Worm (Caenorhabditis elegans) whole organism, L2 larva: ENCODE measurements around the gene F13A7.14.

Experiments
- C34F6.9 ChIP-seq: fragments of 150-350 bp; optimal IDR thresholded peaks from 2 replicates; lab custom pipeline; 2014; ENCODE audit warnings: missing biosample characterization, missing genetic modification characterization
- F13H6.1 ChIP-seq: sonication (generic microtip); optimal IDR thresholded peaks from 2 replicates; lab custom pipeline; 2016; ENCODE audit warnings: missing genetic modification characterization, missing compliant biosample characterization
- R02D3.7 ChIP-seq: fragments of 150-350 bp; optimal IDR thresholded peaks from 2 replicates; lab custom pipeline; 2014; ENCODE audit warnings: missing biosample characterization, missing genetic modification characterization
- Y55F3AM.14 ChIP-seq: fragments of 200-800 bp; sonication (Bioruptor generic); optimal IDR thresholded peaks from 2 replicates; lab custom pipeline; 2018; ENCODE audit warnings: mild to moderate bottlenecking, missing genetic modification characterization, missing compliant biosample characterization
- ZK546.5 ChIP-seq: sonication (generic microtip); optimal IDR thresholded peaks from 2 replicates; lab custom pipeline; 2017; ENCODE audit warnings: missing biosample characterization, missing genetic modification characterization
- alr-1 ChIP-seq: fragments of 150-350 bp; optimal IDR thresholded peaks from 2 replicates; lab custom pipeline; 2014; ENCODE audit warnings: missing biosample characterization, missing genetic modification characterization
- aly-2 ChIP-seq: fragments of 150-350 bp; optimal IDR thresholded peaks from 2 replicates; lab custom pipeline; 2014; ENCODE audit warnings: missing biosample characterization, missing genetic modification characterization
- ama-1 ChIP-seq: fragments of 150-350 bp; optimal IDR thresholded peaks from 2 replicates; lab custom pipeline; 2018; ENCODE audit warnings: inconsistent platforms
- blmp-1 ChIP-seq: sonication (generic microtip); optimal IDR thresholded peaks from 2 replicates; lab custom pipeline; 2017; ENCODE audit warnings: missing genetic modification characterization, mild to moderate bottlenecking, missing compliant biosample characterization, antibody characterized with exemption, moderate library complexity; ENCODE audit not compliant: insufficient read depth
- ceh-16 ChIP-seq: fragments of 150-350 bp; optimal IDR thresholded peaks from 2 replicates; lab custom pipeline; 2014; ENCODE audit warnings: missing biosample characterization, missing genetic modification characterization
- ceh-82 ChIP-seq: fragments of 150-350 bp; optimal IDR thresholded peaks from 2 replicates; lab custom pipeline; 2014; ENCODE audit warnings: missing biosample characterization, missing genetic modification characterization
- crh-2 ChIP-seq: sonication (generic microtip); optimal IDR thresholded peaks from 2 replicates; lab custom pipeline; 2017; ENCODE audit warnings: missing biosample characterization, missing genetic modification characterization
- dmd-4 ChIP-seq: sonication (generic microtip); optimal IDR thresholded peaks from 2 replicates; lab custom pipeline; 2017; ENCODE audit warnings: missing biosample characterization, missing genetic modification characterization
- egl-27 ChIP-seq: sonication (generic microtip); optimal IDR thresholded peaks from 3 replicates; lab custom pipeline; 2017; ENCODE audit warnings: missing biosample characterization, missing genetic modification reagents, missing genetic modification characterization
- elt-1 ChIP-seq: fragments of 150-350 bp; optimal IDR thresholded peaks from 2 replicates; lab custom pipeline; 2014; ENCODE audit warnings: missing biosample characterization, missing genetic modification characterization
- elt-3 ChIP-seq: sonication (generic microtip); optimal IDR thresholded peaks from 2 replicates; lab custom pipeline; 2017; ENCODE audit warnings: missing biosample characterization, missing genetic modification characterization
- fos-1 ChIP-seq: fragments of 150-350 bp; optimal IDR thresholded peaks from 2 replicates; lab custom pipeline; 2014; ENCODE audit warnings: missing biosample characterization, missing genetic modification characterization
- gmeb-1 ChIP-seq: fragments of 150-350 bp; optimal IDR thresholded peaks from 2 replicates; lab custom pipeline; 2014; ENCODE audit warnings: missing biosample characterization, missing genetic modification characterization
- lin-11 ChIP-seq: fragments of 150-350 bp; sonication (generic microtip); optimal IDR thresholded peaks from 2 replicates; lab custom pipeline; 2014; ENCODE audit warnings: missing biosample characterization, missing genetic modification characterization, inconsistent platforms, mixed read lengths
- lin-13 ChIP-seq: fragments of 150-350 bp; optimal IDR thresholded peaks from 2 replicates; lab custom pipeline; 2014; ENCODE audit warnings: missing biosample characterization, missing genetic modification reagents, missing genetic modification characterization
- lin-39 ChIP-seq: fragments of 150-350 bp; optimal IDR thresholded peaks from 2 replicates; lab custom pipeline; 2014; ENCODE audit warnings: missing biosample characterization, missing genetic modification reagents, missing genetic modification characterization
- lsy-2 ChIP-seq, 2 experiments: fragments of 150-350 bp in 1 of 2; sonication (generic microtip) in 1 of 2; optimal IDR thresholded peaks; 2 replicates each; lab custom pipeline; 2014 to 2017; ENCODE audit warnings: missing biosample characterization in 2 of 2, missing genetic modification characterization in 2 of 2
- mab-5 ChIP-seq: fragments of 150-350 bp; optimal IDR thresholded peaks from 2 replicates; lab custom pipeline; 2014; ENCODE audit warnings: missing biosample characterization, missing genetic modification characterization
- mbf-1 ChIP-seq: sonication (generic microtip); optimal IDR thresholded peaks from 2 replicates; lab custom pipeline; 2017; ENCODE audit warnings: missing biosample characterization, missing genetic modification characterization
- mdl-1 ChIP-seq, 2 experiments: fragments of 150-350 bp in 1 of 2; sonication (generic microtip) in 1 of 2; optimal IDR thresholded peaks; 2 replicates each; lab custom pipeline; 2017; ENCODE audit warnings: missing biosample characterization in 2 of 2, missing genetic modification characterization in 2 of 2
- nhr-10 ChIP-seq: sonication (generic microtip); optimal IDR thresholded peaks from 2 replicates; lab custom pipeline; 2017; ENCODE audit warnings: missing biosample characterization, missing genetic modification characterization
- nhr-11 ChIP-seq: fragments of 150-350 bp; optimal IDR thresholded peaks from 2 replicates; lab custom pipeline; 2014; ENCODE audit warnings: missing biosample characterization, missing genetic modification characterization
- nhr-12 ChIP-seq: fragments of 150-350 bp; optimal IDR thresholded peaks from 2 replicates; lab custom pipeline; 2014; ENCODE audit warnings: missing biosample characterization, missing genetic modification characterization
- nhr-129 ChIP-seq: fragments of 150-350 bp; optimal IDR thresholded peaks from 2 replicates; lab custom pipeline; 2014; ENCODE audit warnings: missing biosample characterization, missing genetic modification characterization
- nhr-21 ChIP-seq: fragments of 150-350 bp; optimal IDR thresholded peaks from 2 replicates; lab custom pipeline; 2014; ENCODE audit warnings: missing biosample characterization, missing genetic modification characterization
- nhr-23 ChIP-seq: fragments of 150-350 bp; optimal IDR thresholded peaks from 2 replicates; lab custom pipeline; 2014; ENCODE audit warnings: missing biosample characterization, missing genetic modification reagents, missing genetic modification characterization
- nhr-237 ChIP-seq: fragments of 150-350 bp; optimal IDR thresholded peaks from 2 replicates; lab custom pipeline; 2014; ENCODE audit warnings: missing biosample characterization, missing genetic modification characterization
- nhr-25 ChIP-seq: fragments of 150-350 bp; sonication (generic microtip); optimal IDR thresholded peaks from 3 replicates; lab custom pipeline; 2014; ENCODE audit warnings: missing biosample characterization, missing genetic modification characterization
- nhr-6 ChIP-seq: fragments of 150-350 bp; optimal IDR thresholded peaks from 2 replicates; lab custom pipeline; 2014; ENCODE audit warnings: missing biosample characterization, missing genetic modification characterization
- nhr-77 ChIP-seq: fragments of 150-350 bp; optimal IDR thresholded peaks from 2 replicates; lab custom pipeline; 2014; ENCODE audit warnings: missing biosample characterization, missing genetic modification characterization
- peb-1 ChIP-seq: fragments of 150-350 bp; optimal IDR thresholded peaks from 2 replicates; lab custom pipeline; 2014; ENCODE audit warnings: missing biosample characterization, missing genetic modification characterization
- sem-4 ChIP-seq: fragments of 150-350 bp; optimal IDR thresholded peaks from 2 replicates; lab custom pipeline; 2014; ENCODE audit warnings: missing biosample characterization, missing genetic modification reagents, missing genetic modification characterization
- skn-1 ChIP-seq: sonication (generic microtip); optimal IDR thresholded peaks from 2 replicates; lab custom pipeline; 2017; ENCODE audit warnings: missing biosample characterization, missing genetic modification characterization
- sma-3 ChIP-seq: sonication (generic microtip); optimal IDR thresholded peaks from 2 replicates; lab custom pipeline; 2016; ENCODE audit warnings: missing genetic modification reagents, missing genetic modification characterization, missing compliant biosample characterization
- sma-9 ChIP-seq, 2 experiments: fragments of 150-350 bp in 1 of 2; sonication (generic microtip) in 1 of 2; optimal IDR thresholded peaks; 2 replicates each; lab custom pipeline; 2014 to 2016; ENCODE audit warnings: missing genetic modification characterization in 2 of 2, mild to moderate bottlenecking in 1 of 2, missing biosample characterization in 1 of 2, missing compliant biosample characterization in 1 of 2, missing genetic modification reagents in 1 of 2, moderate library complexity in 1 of 2
- snpc-4 ChIP-seq: fragments of 150-350 bp; optimal IDR thresholded peaks from 2 replicates; lab custom pipeline; 2014; ENCODE audit warnings: missing biosample characterization, missing genetic modification characterization
- unc-39 ChIP-seq: fragments of 150-350 bp; optimal IDR thresholded peaks from 2 replicates; lab custom pipeline; 2014; ENCODE audit warnings: missing biosample characterization, missing genetic modification characterization
- unc-55 ChIP-seq: fragments of 150-350 bp; sonication (generic microtip); optimal IDR thresholded peaks from 3 replicates; lab custom pipeline; 2014; ENCODE audit warnings: missing biosample characterization, missing genetic modification reagents, missing genetic modification characterization
- unc-62 ChIP-seq: fragments of 150-350 bp; optimal IDR thresholded peaks from 2 replicates; lab custom pipeline; 2014; ENCODE audit warnings: missing biosample characterization, missing genetic modification reagents, missing genetic modification characterization
- zag-1 ChIP-seq: fragments of 150-350 bp; optimal IDR thresholded peaks from 2 replicates; lab custom pipeline; 2014; ENCODE audit warnings: missing biosample characterization, missing genetic modification characterization
- ztf-1 ChIP-seq: fragments of 200-800 bp; sonication (Bioruptor generic); conservative IDR thresholded peaks from 2 replicates; pipeline ENCODE4 v1.3.6; 2022; ENCODE audit warnings: missing genetic modification characterization, missing compliant biosample characterization
- ztf-11 ChIP-seq: sonication (generic microtip); optimal IDR thresholded peaks from 2 replicates; lab custom pipeline; 2017; ENCODE audit warnings: missing biosample characterization, missing genetic modification characterization
- ztf-4 ChIP-seq: fragments of 150-350 bp; optimal IDR thresholded peaks from 2 replicates; lab custom pipeline; 2014; ENCODE audit warnings: missing biosample characterization, missing genetic modification characterization

The F13A7.14 gene

ce11 chrV:16355941-16356340, 45.8 kb upstream of the F13A7.14 start:
- TF ChIP-seq Y55F3AM.14 (GFP tag; lab: Kevin White, UChicago) (peak; percentile 89), nhr-10 (no peak), zag-1 (tag; lab: Kevin White, UChicago) (peak; percentile 80), nhr-11 (no peak), F13H6.1 (tag; lab: Kevin White, UChicago) (peak; percentile 93), alr-1 (tag; lab: Kevin White, UChicago) (no peak), R02D3.7 (no peak), dmd-4 (tag; lab: Kevin White, UChicago) (no peak), mbf-1 (tag; lab: Kevin White, UChicago) (no peak), blmp-1 (tag; lab: Kevin White, UChicago) (peak; percentile 79), elt-3 (no peak), aly-2 (tag; lab: Kevin White, UChicago) (no peak), nhr-21 (peak; percentile 89), nhr-129 (peak; percentile 94), sma-9 (GFP tag; optimal IDR thresholded peaks at IDR 0.05; lab: Kevin White, UChicago) (peak; percentile 92), sma-9 (tag; optimal IDR thresholded peaks at IDR 0.05; lab: Kevin White, UChicago) (no peak), ceh-82 (tag; lab: Kevin White, UChicago) (no peak), nhr-6 (tag; lab: Kevin White, UChicago) (peak; percentile 74), mab-5 (tag; lab: Kevin White, UChicago) (peak; percentile 1), lsy-2 (tag; optimal IDR thresholded peaks at IDR 0.05; lab: Kevin White, UChicago) (peak; percentile 57 to 88), peb-1 (tag; lab: Kevin White, UChicago) (no peak), nhr-23 (tag; lab: Kevin White, UChicago) (no peak), ceh-16 (tag; lab: Kevin White, UChicago) (peak; percentile 67), lin-11 (tag; lab: Kevin White, UChicago) (peak; percentile 92), sem-4 (tag; lab: Kevin White, UChicago) (peak; percentile 75), ZK546.5 (tag; lab: Kevin White, UChicago) (peak; percentile 30), unc-55 (peak; percentile 78), fos-1 (tag; lab: Kevin White, UChicago) (peak; percentile 87), ztf-11 (tag; lab: Kevin White, UChicago) (no peak), lin-13 (GFP tag; lab: Kevin White, UChicago) (peak; percentile 79), elt-1 (tag; lab: Kevin White, UChicago) (no peak), nhr-25 (tag; lab: Kevin White, UChicago) (peak; percentile 81), ztf-1 (GFP tag; lab: Robert Waterston, UW) (no peak), nhr-77 (no peak), gmeb-1 (tag; lab: Kevin White, UChicago) (peak; percentile 76), C34F6.9 (tag; lab: Kevin White, UChicago) (peak; percentile 95), unc-39 (tag; lab: Kevin White, UChicago) (no peak), mdl-1 (tag; optimal IDR thresholded peaks at IDR 0.05; lab: Kevin White, UChicago) (peak; percentile 85 to 87), unc-62 (GFP tag; lab: Kevin White, UChicago) (no peak), crh-2 (tag; lab: Kevin White, UChicago) (peak; percentile 93), skn-1 (tag; lab: Kevin White, UChicago) (no peak), ama-1 (peak; percentile 54), lin-39 (tag; lab: Kevin White, UChicago) (no peak), snpc-4 (tag; lab: Kevin White, UChicago) (peak; percentile 80), nhr-12 (tag; lab: Kevin White, UChicago) (no peak), ztf-4 (tag; lab: Kevin White, UChicago) (peak; percentile 57), sma-3 (GFP tag; lab: Kevin White, UChicago) (peak; percentile 87), egl-27 (tag; lab: Kevin White, UChicago) (peak; percentile 80), nhr-237 (tag; lab: Kevin White, UChicago) (no peak)
